Fruit fly (Drosophila melanogaster) whole organism, prepupa: ENCODE results near the gene a10.

ENCODE experiments used
- Blimp-1 ChIP-seq: fragments of 200-800 bp; sonication (Bioruptor generic); optimal IDR thresholded peaks from 3 replicates; lab custom pipeline; 2017; ENCODE audit warnings: missing biosample characterization, missing genetic modification characterization, mild to moderate bottlenecking, moderate library complexity, missing genetic modification reagents
- CG11762 ChIP-seq: fragments of 200-800 bp; sonication (Bioruptor generic); optimal IDR thresholded peaks from 3 replicates; lab custom pipeline; 2016; ENCODE audit warnings: missing biosample characterization, missing genetic modification characterization; ENCODE audit not compliant: insufficient read depth
- CG11902 ChIP-seq: fragments of 200-800 bp; sonication (Bioruptor generic); optimal IDR thresholded peaks from 3 replicates; lab custom pipeline; 2016; ENCODE audit warnings: missing biosample characterization, missing genetic modification characterization
- CG15336 ChIP-seq: fragments of 200-800 bp; sonication (Bioruptor generic); IDR thresholded peaks from 2 replicates; pipeline ENCODE4 v1.3.6; 2022; ENCODE audit warnings: missing biosample characterization, missing genetic modification characterization
- CG16779 ChIP-seq: fragments of 200-800 bp; sonication (Bioruptor generic); optimal IDR thresholded peaks from 3 replicates; lab custom pipeline; 2017; ENCODE audit warnings: missing biosample characterization, mild to moderate bottlenecking, missing genetic modification characterization
- CG31627 ChIP-seq: fragments of 200-800 bp; sonication (Bioruptor generic); optimal IDR thresholded peaks from 3 replicates; lab custom pipeline; 2016; ENCODE audit warnings: missing biosample characterization, missing genetic modification characterization
- CG34406 ChIP-seq: fragments of 200-800 bp; sonication (Bioruptor generic); optimal IDR thresholded peaks from 3 replicates; lab custom pipeline; 2016; ENCODE audit warnings: missing biosample characterization, missing genetic modification characterization
- CG3919 ChIP-seq: fragments of 200-800 bp; sonication (Bioruptor generic); optimal IDR thresholded peaks from 3 replicates; lab custom pipeline; 2016; ENCODE audit warnings: missing biosample characterization, missing genetic modification characterization
- CG6854 ChIP-seq: fragments of 200-800 bp; sonication (Bioruptor generic); optimal IDR thresholded peaks from 2 replicates; lab custom pipeline; 2017; ENCODE audit warnings: missing biosample characterization, mild to moderate bottlenecking, missing genetic modification characterization
- CG7368 ChIP-seq: fragments of 200-800 bp; sonication (Bioruptor generic); optimal IDR thresholded peaks from 3 replicates; lab custom pipeline; 2016; ENCODE audit warnings: missing biosample characterization, missing genetic modification characterization
- CG8319 ChIP-seq: fragments of 200-800 bp; sonication (Bioruptor generic); optimal IDR thresholded peaks from 3 replicates; lab custom pipeline; 2016; ENCODE audit warnings: missing biosample characterization, missing genetic modification characterization
- CG8632 ChIP-seq: fragments of 200-800 bp; sonication (Bioruptor generic); optimal IDR thresholded peaks from 3 replicates; lab custom pipeline; 2016; ENCODE audit warnings: missing biosample characterization, missing genetic modification characterization
- Eip78C ChIP-seq: fragments of 200-800 bp; sonication (Bioruptor generic); peaks from one replicate; lab custom pipeline; 2016; ENCODE audit warnings: missing biosample characterization, missing genetic modification characterization
- Eip93F ChIP-seq: fragments of 200-800 bp; sonication (Bioruptor generic); optimal IDR thresholded peaks from 2 replicates; lab custom pipeline; 2016; ENCODE audit warnings: missing biosample characterization, mild to moderate bottlenecking, missing genetic modification characterization
- Ets96B ChIP-seq: fragments of 200-800 bp; optimal IDR thresholded peaks from 2 replicates; lab custom pipeline; 2019; ENCODE audit warnings: missing biosample characterization, mild to moderate bottlenecking, missing genetic modification characterization, moderate library complexity
- Gug ChIP-seq: fragments of 200-800 bp; sonication (Bioruptor generic); IDR thresholded peaks from 2 replicates; pipeline ENCODE4 v1.3.6; 2022; ENCODE audit warnings: missing biosample characterization, missing genetic modification characterization
- Hr4 ChIP-seq: fragments of 200-800 bp; sonication (Bioruptor generic); optimal IDR thresholded peaks from 3 replicates; lab custom pipeline; 2016; ENCODE audit warnings: missing biosample characterization, missing genetic modification characterization
- Sox14 ChIP-seq: fragments of 200-800 bp; sonication (Bioruptor generic); optimal IDR thresholded peaks from 3 replicates; lab custom pipeline; 2016; ENCODE audit warnings: missing biosample characterization, missing genetic modification characterization
- acj6 ChIP-seq: fragments of 200-800 bp; sonication (Bioruptor generic); optimal IDR thresholded peaks from 3 replicates; lab custom pipeline; 2016; ENCODE audit warnings: missing biosample characterization, missing genetic modification characterization
- cyc ChIP-seq: fragments of 200-800 bp; sonication (Bioruptor generic); optimal IDR thresholded peaks from 3 replicates; lab custom pipeline; 2016; ENCODE audit warnings: missing biosample characterization, missing genetic modification characterization
- eg ChIP-seq: fragments of 200-800 bp; sonication (Bioruptor generic); IDR thresholded peaks from 3 replicates; pipeline ENCODE4 v1.3.6; 2022; ENCODE audit warnings: missing biosample characterization, missing genetic modification characterization
- fd59A ChIP-seq: fragments of 200-800 bp; sonication (Bioruptor generic); optimal IDR thresholded peaks from 2 replicates; lab custom pipeline; 2017; ENCODE audit warnings: missing biosample characterization, mild to moderate bottlenecking, missing genetic modification characterization, missing genetic modification reagents
- fkh ChIP-seq: fragments of 200-800 bp; sonication (Bioruptor generic); optimal IDR thresholded peaks from 3 replicates; lab custom pipeline; 2017; ENCODE audit warnings: missing biosample characterization, mild to moderate bottlenecking, missing genetic modification characterization, moderate library complexity
- net ChIP-seq: fragments of 200-800 bp; sonication (Bioruptor generic); optimal IDR thresholded peaks from 3 replicates; lab custom pipeline; 2016; ENCODE audit warnings: missing biosample characterization, missing genetic modification characterization
- salr ChIP-seq, 2 experiments: fragments of 200-800 bp; sonication (Bioruptor generic); optimal IDR thresholded peaks; 3 replicates each; lab custom pipeline; 2016 to 2018; ENCODE audit warnings: missing biosample characterization in 2 of 2, missing genetic modification characterization in 2 of 2, mild to moderate bottlenecking in 1 of 2
- spab ChIP-seq: fragments of 200-800 bp; sonication (Bioruptor generic); optimal IDR thresholded peaks from 2 replicates; lab custom pipeline; 2017; ENCODE audit warnings: missing biosample characterization, mild to moderate bottlenecking, missing genetic modification characterization, missing genetic modification reagents
- ss ChIP-seq, 2 experiments: fragments of 200-800 bp; sonication (Bioruptor generic); optimal IDR thresholded peaks; 2 replicates in 1 of 2; 3 replicates in 1 of 2; lab custom pipeline; 2017 to 2018; ENCODE audit warnings: mild to moderate bottlenecking in 2 of 2, missing biosample characterization in 2 of 2, missing genetic modification characterization in 2 of 2, moderate library complexity in 1 of 2
- topi ChIP-seq: fragments of 200-800 bp; sonication (Bioruptor generic); optimal IDR thresholded peaks from 3 replicates; lab custom pipeline; 2016; ENCODE audit warnings: missing biosample characterization, missing genetic modification characterization
- vri ChIP-seq: fragments of 200-800 bp; sonication (Bioruptor generic); optimal IDR thresholded peaks from 3 replicates; lab custom pipeline; 2016; ENCODE audit warnings: missing biosample characterization, mild to moderate bottlenecking, missing genetic modification characterization

Gene a10

DNA sequence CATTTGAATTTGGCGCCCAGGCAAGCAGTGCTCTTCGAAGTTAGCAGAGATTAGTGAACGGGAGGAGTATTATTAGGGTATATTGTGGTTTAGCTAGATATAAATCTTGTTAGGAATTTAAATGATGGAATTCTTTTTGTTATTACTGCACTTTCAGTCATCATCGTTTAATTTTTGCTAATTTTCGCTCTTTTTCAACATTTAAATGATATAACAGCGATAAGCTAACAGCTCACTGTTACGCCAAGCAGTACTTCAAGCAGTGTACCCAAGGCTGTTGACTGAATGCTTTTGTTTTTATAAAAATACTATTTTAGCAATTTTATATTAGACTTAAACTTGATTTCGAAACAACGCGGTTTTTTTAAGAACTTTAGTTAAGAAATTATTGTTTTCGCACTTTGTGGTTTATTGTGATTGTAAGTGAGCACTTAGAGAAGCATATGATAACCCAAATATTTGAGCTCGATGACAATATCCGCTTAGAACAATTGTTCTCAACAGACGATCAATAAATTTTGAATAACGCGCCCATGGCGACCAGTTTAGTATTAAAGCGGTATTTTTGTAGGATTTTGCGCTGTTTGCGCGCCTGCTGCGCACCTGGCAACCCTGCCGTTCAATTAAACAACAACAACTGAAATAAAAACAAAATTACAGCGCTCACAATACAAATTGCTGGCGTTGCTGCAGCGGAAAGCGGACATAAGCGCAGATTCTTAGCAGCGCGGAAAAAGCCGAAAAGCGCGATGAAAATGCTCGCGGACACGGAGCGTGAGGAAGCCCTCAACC is 27.3 kb upstream of the a10 start:
- TF ChIP-seq Ets96B (tag; lab: Kevin White, UChicago) (no peak), Gug (GFP tag; lab: Robert Waterston, UW) (no peak), CG11902 (no peak), eg (GFP tag; lab: Robert Waterston, UW) (no peak), salr (GFP tag; optimal IDR thresholded peaks at IDR 0.05; lab: Kevin White, UChicago) (no peak), net (GFP tag; lab: Kevin White, UChicago) (no peak), Eip78C (GFP tag; lab: Kevin White, UChicago) (peak; percentile 19), CG3919 (GFP tag; lab: Kevin White, UChicago) (peak; percentile 4), fkh (GFP tag; lab: Kevin White, UChicago) (peak; percentile 3), acj6 (GFP tag; lab: Kevin White, UChicago) (no peak), Sox14 (GFP tag; lab: Kevin White, UChicago) (peak; percentile 14), cyc (GFP tag; lab: Kevin White, UChicago) (peak; percentile 4), CG6854 (GFP tag; lab: Kevin White, UChicago) (peak; percentile 32)

DNA sequence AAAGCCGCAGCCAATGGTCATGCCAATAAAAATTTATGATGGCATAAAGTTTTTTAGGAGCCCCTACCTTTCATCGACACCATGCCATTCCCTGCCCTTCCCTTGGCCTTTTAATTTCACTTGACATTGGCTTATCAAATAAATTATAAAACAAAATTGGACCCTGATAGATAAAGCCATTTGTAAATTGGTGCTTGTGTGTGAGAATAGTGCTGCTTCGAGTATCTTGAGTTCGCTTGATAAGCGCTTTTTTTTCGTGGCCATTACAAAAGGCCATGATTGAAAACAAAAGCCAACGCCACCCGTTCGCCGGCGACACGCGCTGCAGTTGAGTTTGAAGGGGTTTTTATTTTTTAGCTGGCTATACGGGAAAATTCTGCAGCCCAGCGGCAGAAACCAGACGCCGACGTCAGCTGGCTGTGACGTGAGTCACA is 26.4 kb upstream of the a10 start:
- no peak for TF ChIP-seq Eip93F (GFP tag; lab: Kevin White, UChicago)
- TF ChIP-seq vri (GFP tag; lab: Kevin White, UChicago) = peak; percentile 67
- TF ChIP-seq, all 60 proteins: peak for 1

- TF ChIP-seq CG15336 (no peak), Eip78C (GFP tag; lab: Kevin White, UChicago) (no peak), fkh (GFP tag; lab: Kevin White, UChicago) (no peak), CG31627 (no peak), Hr4 (GFP tag; lab: Kevin White, UChicago) (no peak), CG8319 (GFP tag; lab: Kevin White, UChicago) (no peak), CG7368 (GFP tag; lab: Kevin White, UChicago) (no peak), fd59A (GFP tag; lab: Kevin White, UChicago) (no peak), spab (no peak), cyc (GFP tag; lab: Kevin White, UChicago) (no peak), CG34406 (GFP tag; lab: Kevin White, UChicago) (no peak)
Observed at dm6 chr3L:17049314-17049713, 25.8 kb upstream of the a10 start, which contains the start of gene rogdi. Gene rogdi (plus strand): TSS chr3L:17049512.

DNA sequence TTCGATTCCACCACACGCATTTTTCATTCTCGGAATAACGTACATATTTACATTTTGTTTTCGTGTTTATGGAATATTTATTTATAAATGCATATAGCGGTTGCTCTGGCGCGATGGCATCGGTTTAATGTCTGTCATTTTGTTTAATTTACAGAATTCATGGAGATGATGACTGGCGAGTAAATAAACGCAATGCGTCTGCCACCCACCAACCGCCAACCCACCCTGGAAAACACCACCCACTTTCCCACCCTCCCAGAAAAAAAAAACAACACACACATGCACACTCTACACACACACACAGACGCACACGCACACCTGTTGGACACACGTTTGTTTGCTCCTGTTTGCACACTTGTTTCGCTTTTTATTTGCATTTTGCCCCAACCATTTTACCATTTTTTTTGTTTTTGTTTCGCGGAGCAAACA is 24.3 kb upstream of the a10 start:
- peak; percentile 93 for TF ChIP-seq fkh (GFP tag; lab: Kevin White, UChicago)
- TF ChIP-seq CG3919 (GFP tag; lab: Kevin White, UChicago) = peak; percentile 8
- no peak for TF ChIP-seq CG8319 (GFP tag; lab: Kevin White, UChicago)
- no peak for TF ChIP-seq eg (GFP tag; lab: Robert Waterston, UW)
- TF ChIP-seq CG11762 (GFP tag; lab: Kevin White, UChicago) = no peak
- TF ChIP-seq CG16779 (tag; lab: Kevin White, UChicago) = peak; percentile 4
- TF ChIP-seq ss (GFP tag; optimal IDR thresholded peaks at IDR 0.05; lab: Kevin White, UChicago) = peak in 1 of 2 experiments; percentile 49
- TF ChIP-seq CG8632 (GFP tag; lab: Kevin White, UChicago) = peak; percentile 3
- peak; percentile 13 for TF ChIP-seq net (GFP tag; lab: Kevin White, UChicago)
- peak; percentile 5 for TF ChIP-seq Blimp-1 (GFP tag; lab: Kevin White, UChicago)
- no peak for TF ChIP-seq topi (GFP tag; lab: Kevin White, UChicago)
- TF ChIP-seq, all 60 proteins: peak for 7
